Fruit fly (Drosophila melanogaster) whole organism, embryonic: Measurements from ENCODE around the gene CG10274.

Experiments
- Abd-B ChIP-seq: fragments of 200-800 bp; sonication (Bioruptor generic); optimal IDR thresholded peaks from 2 replicates; lab custom pipeline; 2018; ENCODE audit warnings: missing biosample characterization, mild to moderate bottlenecking, missing genetic modification characterization, moderate library complexity
- Aef1 ChIP-seq: fragments of 200-800 bp; sonication (Bioruptor generic); IDR thresholded peaks from 3 replicates; pipeline ENCODE4 v1.3.6; 2022; ENCODE audit warnings: missing biosample characterization, missing genetic modification characterization
- Atf3 ChIP-seq: fragments of 200-800 bp; sonication (Bioruptor generic); optimal IDR thresholded peaks from 3 replicates; lab custom pipeline; 2016; ENCODE audit warnings: missing biosample characterization, missing genetic modification characterization
- B-H1 ChIP-seq: fragments of 200-800 bp; sonication (Bioruptor generic); IDR thresholded peaks from 3 replicates; pipeline ENCODE4 v1.3.6; 2022; ENCODE audit warnings: missing biosample characterization, missing genetic modification characterization
- CG10147 ChIP-seq: fragments of 200-800 bp; sonication (Bioruptor generic); optimal IDR thresholded peaks from 2 replicates; lab custom pipeline; 2019; ENCODE audit warnings: missing biosample characterization, mild to moderate bottlenecking, missing genetic modification characterization, moderate library complexity
- CG10462 ChIP-seq: fragments of 200-800 bp; sonication (Bioruptor generic); optimal IDR thresholded peaks from 2 replicates; lab custom pipeline; 2016; ENCODE audit warnings: missing biosample characterization, missing genetic modification characterization
- CG10654 ChIP-seq: fragments of 200-800 bp; sonication (Bioruptor generic); optimal IDR thresholded peaks from 2 replicates; lab custom pipeline; 2016; ENCODE audit warnings: missing biosample characterization, missing genetic modification characterization
- CG11560 ChIP-seq: fragments of 200-800 bp; sonication (Bioruptor generic); IDR thresholded peaks from 3 replicates; pipeline ENCODE4 v1.3.6; 2022; ENCODE audit warnings: missing biosample characterization, missing genetic modification characterization
- CG12236 ChIP-seq: fragments of 200-800 bp; sonication (Bioruptor generic); optimal IDR thresholded peaks from 2 replicates; lab custom pipeline; 2016; ENCODE audit warnings: missing biosample characterization, missing genetic modification characterization
- CG12744 ChIP-seq: fragments of 200-800 bp; sonication (Bioruptor generic); optimal IDR thresholded peaks from 2 replicates; lab custom pipeline; 2016; ENCODE audit warnings: missing biosample characterization, missing genetic modification characterization
- CG14965 ChIP-seq: fragments of 200-800 bp; sonication (Bioruptor generic); optimal IDR thresholded peaks from 2 replicates; lab custom pipeline; 2016; ENCODE audit warnings: missing biosample characterization, missing genetic modification characterization, borderline replicate concordance
- CG18011 ChIP-seq: fragments of 200-800 bp; sonication (Bioruptor generic); optimal IDR thresholded peaks from 2 replicates; lab custom pipeline; 2017; ENCODE audit warnings: missing biosample characterization, missing genetic modification characterization, mild to moderate bottlenecking, moderate library complexity, missing genotype
- CG2129 ChIP-seq: fragments of 200-800 bp; sonication (Bioruptor generic); IDR thresholded peaks from 2 replicates; pipeline ENCODE4 v1.3.6; 2022; ENCODE audit warnings: missing biosample characterization, missing genetic modification characterization; ENCODE audit not compliant: partially characterized antibody
- CG2678 ChIP-seq: fragments of 200-800 bp; sonication (Bioruptor generic); optimal IDR thresholded peaks from 3 replicates; lab custom pipeline; 2019; ENCODE audit warnings: missing biosample characterization, mild to moderate bottlenecking, missing genetic modification characterization, moderate library complexity
- CG32532 ChIP-seq: fragments of 200-800 bp; sonication (Bioruptor generic); IDR thresholded peaks from 2 replicates; pipeline ENCODE4 v1.3.6; 2022; ENCODE audit warnings: missing biosample characterization, missing genetic modification characterization
- CG42726 ChIP-seq: fragments of 200-800 bp; sonication (Bioruptor generic); IDR thresholded peaks from 2 replicates; pipeline ENCODE4 v1.3.6; 2022; ENCODE audit warnings: missing biosample characterization, missing genetic modification characterization; ENCODE audit not compliant: partially characterized antibody
- CG4360 ChIP-seq: fragments of 200-800 bp; sonication (Bioruptor generic); IDR thresholded peaks from 2 replicates; pipeline ENCODE4 v1.3.6; 2022; ENCODE audit warnings: missing biosample characterization, missing genetic modification characterization
- CG6175 ChIP-seq: fragments of 200-800 bp; sonication (Bioruptor generic); IDR thresholded peaks from 3 replicates; pipeline ENCODE4 v1.3.6; 2022; ENCODE audit warnings: missing biosample characterization, missing genetic modification characterization
- CG8944 ChIP-seq: fragments of 200-800 bp; sonication (Bioruptor generic); optimal IDR thresholded peaks from 3 replicates; lab custom pipeline; 2016; ENCODE audit warnings: missing biosample characterization, missing genetic modification characterization
- CG9727 ChIP-seq: fragments of 200-800 bp; sonication (Bioruptor generic); optimal IDR thresholded peaks from 3 replicates; lab custom pipeline; 2017; ENCODE audit warnings: missing biosample characterization, mild to moderate bottlenecking, missing genetic modification characterization
- CrebB ChIP-seq: fragments of 200-800 bp; sonication (Bioruptor generic); optimal IDR thresholded peaks from 3 replicates; lab custom pipeline; 2018; ENCODE audit warnings: missing biosample characterization, mild to moderate bottlenecking, missing genetic modification characterization
- Gug ChIP-seq: fragments of 200-800 bp; sonication (Bioruptor generic); IDR thresholded peaks from 4 replicates; pipeline ENCODE4 v1.3.6; 2022; ENCODE audit warnings: missing biosample characterization, missing genetic modification characterization
- Hand ChIP-seq: fragments of 200-800 bp; sonication (Bioruptor generic); optimal IDR thresholded peaks from 2 replicates; lab custom pipeline; 2017; ENCODE audit warnings: mild to moderate bottlenecking, missing biosample characterization, missing genetic modification reagents, missing genetic modification characterization
- Mrtf ChIP-seq: fragments of 200-800 bp; sonication (Bioruptor generic); IDR thresholded peaks from 3 replicates; pipeline ENCODE4 v1.3.6; 2022; ENCODE audit warnings: missing biosample characterization, missing genetic modification characterization
- NC2α ChIP-seq: fragments of 200-800 bp; sonication (Bioruptor generic); optimal IDR thresholded peaks from 2 replicates; lab custom pipeline; 2016; ENCODE audit warnings: missing biosample characterization, missing genetic modification characterization
- NC2β ChIP-seq: fragments of 200-800 bp; sonication (Bioruptor generic); optimal IDR thresholded peaks from 2 replicates; lab custom pipeline; 2016; ENCODE audit warnings: missing biosample characterization, missing genetic modification characterization
- NK7.1 ChIP-seq: fragments of 200-800 bp; sonication (Bioruptor generic); optimal IDR thresholded peaks from 3 replicates; lab custom pipeline; 2016; ENCODE audit warnings: missing biosample characterization, missing genetic modification characterization
- Nf-YC ChIP-seq: fragments of 200-800 bp; optimal IDR thresholded peaks from 3 replicates; lab custom pipeline; 2019; ENCODE audit warnings: missing biosample characterization, mild to moderate bottlenecking, missing genetic modification characterization, moderate library complexity
- ac ChIP-seq: fragments of 200-800 bp; sonication (Bioruptor generic); optimal IDR thresholded peaks from 3 replicates; lab custom pipeline; 2017; ENCODE audit warnings: missing biosample characterization, mild to moderate bottlenecking, missing genetic modification characterization
- aop ChIP-seq: fragments of 200-800 bp; sonication (Bioruptor generic); IDR thresholded peaks from 2 replicates; pipeline ENCODE4 v1.3.6; 2022; ENCODE audit warnings: missing biosample characterization, missing genetic modification characterization
- bbx ChIP-seq: fragments of 200-800 bp; sonication (Bioruptor generic); IDR thresholded peaks from 2 replicates; pipeline ENCODE4 v1.3.6; 2022; ENCODE audit warnings: missing biosample characterization, missing genetic modification characterization; ENCODE audit not compliant: partially characterized antibody
- bowl ChIP-seq: fragments of 200-800 bp; sonication (Bioruptor generic); IDR thresholded peaks from 2 replicates; pipeline ENCODE4 v1.3.6; 2022; ENCODE audit warnings: missing biosample characterization, missing genetic modification characterization
- cato ChIP-seq: fragments of 200-800 bp; sonication (Bioruptor generic); optimal IDR thresholded peaks from 2 replicates; lab custom pipeline; 2016; ENCODE audit warnings: missing biosample characterization, missing genetic modification characterization, borderline replicate concordance
- dpn ChIP-seq, 2 experiments: fragments of 200-800 bp; sonication (Bioruptor generic); optimal IDR thresholded peaks; 3 replicates each; lab custom pipeline; 2016; ENCODE audit warnings: missing biosample characterization in 2 of 2, missing genetic modification characterization in 2 of 2
- esg ChIP-seq: fragments of 200-800 bp; sonication (Bioruptor generic); conservative IDR thresholded peaks from 2 replicates; pipeline ENCODE4 v1.3.6; 2022; ENCODE audit warnings: missing biosample characterization, missing genetic modification characterization
- fru ChIP-seq: fragments of >200 bp; optimal IDR thresholded peaks from 2 replicates; lab custom pipeline; 2017
- gcm ChIP-seq: fragments of 200-800 bp; sonication (Bioruptor generic); optimal IDR thresholded peaks from 2 replicates; lab custom pipeline; 2019; ENCODE audit warnings: missing biosample characterization, mild to moderate bottlenecking, missing genetic modification characterization, moderate library complexity
- hbn ChIP-seq: fragments of 200-800 bp; sonication (Bioruptor generic); IDR thresholded peaks from 2 replicates; pipeline ENCODE4 v1.3.6; 2022; ENCODE audit warnings: missing biosample characterization, missing genetic modification characterization; ENCODE audit not compliant: partially characterized antibody
- lilli ChIP-seq: fragments of 200-800 bp; sonication (Bioruptor generic); optimal IDR thresholded peaks from 3 replicates; lab custom pipeline; 2016; ENCODE audit warnings: missing biosample characterization, missing genetic modification characterization
- pb ChIP-seq: fragments of 200-800 bp; sonication (Bioruptor generic); optimal IDR thresholded peaks from 3 replicates; lab custom pipeline; 2016; ENCODE audit warnings: missing biosample characterization, missing genetic modification characterization
- pros ChIP-seq: fragments of 200-800 bp; sonication (Bioruptor generic); optimal IDR thresholded peaks from 3 replicates; lab custom pipeline; 2019; ENCODE audit warnings: missing biosample characterization, mild to moderate bottlenecking, missing genetic modification characterization, moderate library complexity
- sisA ChIP-seq: fragments of 200-800 bp; sonication (Bioruptor generic); IDR thresholded peaks from 2 replicates; pipeline ENCODE4 v1.3.6; 2022; ENCODE audit warnings: missing biosample characterization, missing genetic modification characterization
- slou ChIP-seq: fragments of 200-800 bp; sonication (Bioruptor generic); optimal IDR thresholded peaks from 3 replicates; lab custom pipeline; 2016; ENCODE audit warnings: missing biosample characterization, missing genetic modification characterization
- tap ChIP-seq: fragments of 200-800 bp; optimal IDR thresholded peaks from 3 replicates; lab custom pipeline; 2019; ENCODE audit warnings: missing biosample characterization, mild to moderate bottlenecking, missing genetic modification characterization, moderate library complexity
- unpg ChIP-seq: fragments of 200-800 bp; sonication (Bioruptor generic); optimal IDR thresholded peaks from 3 replicates; lab custom pipeline; 2018; ENCODE audit warnings: missing biosample characterization, mild to moderate bottlenecking, missing genetic modification characterization, moderate library complexity
- zen2 ChIP-seq: fragments of 200-800 bp; sonication (Bioruptor generic); IDR thresholded peaks from 3 replicates; pipeline ENCODE4 v1.3.6; 2022; ENCODE audit warnings: missing biosample characterization, missing genetic modification characterization; ENCODE audit not compliant: partially characterized antibody

Gene CG10274

dm6 chr3L:6192822-6193555, 11.4 kb upstream of the CG10274 start, which contains the start of the genes Sf3b6 and Tnpo (continued):
- TF ChIP-seq NK7.1 (peak; percentile 48), Mrtf (GFP tag; lab: Robert Waterston, UW) (peak; percentile 81), pros (GFP tag; lab: Kevin White, UChicago) (no peak), CG12236 (GFP tag; lab: Kevin White, UChicago) (peak; percentile 33), hbn (peak; percentile 67), CG6175 (GFP tag; lab: Robert Waterston, UW) (peak; percentile 39; the same call in 1 of the 3 replicates), CG9727 (GFP tag; lab: Kevin White, UChicago) (peak; percentile 90), slou (GFP tag; lab: Kevin White, UChicago) (peak; percentile 82), CG4360 (no peak), tap (tag; lab: Kevin White, UChicago) (no peak), CG12744 (peak; percentile 44), Hand (GFP tag; lab: Kevin White, UChicago) (peak; percentile 2), unpg (GFP tag; lab: Kevin White, UChicago) (no peak), zen2 (GFP tag; lab: Robert Waterston, UW) (no peak; the same call in 2 of the 3 replicates), CG11560 (tag; lab: Robert Waterston, UW) (peak; percentile 77), CG32532 (GFP tag; lab: Robert Waterston, UW) (peak; percentile 89), gcm (GFP tag; lab: Kevin White, UChicago) (no peak), CrebB (tag; lab: Kevin White, UChicago) (peak; percentile 49), aop (GFP tag; lab: Robert Waterston, UW) (no peak), fru (lab: Kevin White, UChicago) (no peak), dpn (GFP tag; optimal IDR thresholded peaks at IDR 0.05; lab: Kevin White, UChicago) (peak; percentile 76 to 84), Aef1 (GFP tag; lab: Robert Waterston, UW) (peak; percentile 87)

dm6 chr3L:6188995-6189927, 7.6 kb upstream of the CG10274 start, which contains the start of the genes D19A and CG7386:
TSS of gene D19A (minus strand) at chr3L:6189123.
TSS of gene CG7386 (plus strand) at chr3L:6189745.
- TF ChIP-seq Atf3 (GFP tag; lab: Kevin White, UChicago) (no peak), bowl (GFP tag; lab: Robert Waterston, UW) (peak; percentile 56), CG42726 (GFP tag; lab: Robert Waterston, UW) (no peak), NC2β (GFP tag; lab: Kevin White, UChicago) (peak; percentile 31), bbx (GFP tag; lab: Robert Waterston, UW) (0 out of 2 replicates have a peak, but pooled peaks have one; percentile 36), hbn (no peak; the same call in 1 of the 2 replicates), Abd-B (GFP tag; lab: Kevin White, UChicago) (no peak), B-H1 (GFP tag; lab: Robert Waterston, UW) (peak; percentile 16; the same call in 2 of the 3 replicates), sisA (GFP tag; lab: Robert Waterston, UW) (peak; percentile 72), lilli (peak; percentile 70), CG18011 (GFP tag; lab: Kevin White, UChicago) (no peak), esg (GFP tag; lab: Robert Waterston, UW) (no peak; the same call in none of the 2 replicates), ac (GFP tag; lab: Kevin White, UChicago) (no peak), cato (GFP tag; lab: Kevin White, UChicago) (no peak), CG2678 (tag; lab: Kevin White, UChicago) (peak; percentile 71), pb (GFP tag; lab: Kevin White, UChicago) (peak; percentile 46), NC2α (no peak), Nf-YC (tag; lab: Kevin White, UChicago) (peak; percentile 63), CG10654 (peak; percentile 2), CG14965 (GFP tag; lab: Kevin White, UChicago) (no peak), CG10462 (GFP tag; lab: Kevin White, UChicago) (no peak), CG10147 (peak; percentile 45), Gug (GFP tag; lab: Robert Waterston, UW) (peak; percentile 75; the same call in 3 of the 4 replicates), CG8944 (GFP tag; lab: Kevin White, UChicago) (peak; percentile 52), CG2129 (no peak)
